Worm (Caenorhabditis elegans) whole organism, L4 larva: Measurements from ENCODE around the gene Y62H9A.8.

Source experiments
- F44E2.7 ChIP-seq: fragments of 200-800 bp; sonication (Bioruptor generic); IDR thresholded peaks from 2 replicates; pipeline ENCODE4 v2.1.2; 2022; ENCODE audit warnings: missing genetic modification characterization, missing compliant biosample characterization
- ZK337.2 ChIP-seq: fragments of 200-800 bp; sonication (Bioruptor generic); IDR thresholded peaks from 2 replicates; pipeline ENCODE4 v1.3.6; 2022; ENCODE audit warnings: missing genetic modification reagents, missing genetic modification characterization, missing compliant biosample characterization
- ZK546.5 ChIP-seq, 2 experiments: sonication (generic microtip); optimal IDR thresholded peaks; 2 replicates each; lab custom pipeline; 2017; ENCODE audit warnings: missing biosample characterization in 2 of 2, missing genetic modification characterization in 2 of 2
- aly-2 ChIP-seq: sonication (generic microtip); optimal IDR thresholded peaks from 2 replicates; lab custom pipeline; 2018; ENCODE audit warnings: missing biosample characterization, missing genetic modification characterization
- ceh-32 ChIP-seq: sonication (generic microtip); optimal IDR thresholded peaks from 2 replicates; lab custom pipeline; 2016; ENCODE audit warnings: mild to moderate bottlenecking, missing genetic modification characterization, missing compliant biosample characterization; ENCODE audit not compliant: poor library complexity
- daf-19 ChIP-seq: fragments of 200-800 bp; sonication (Bioruptor generic); conservative IDR thresholded peaks from 2 replicates; pipeline ENCODE4 v1.3.6; 2022; ENCODE audit warnings: missing genetic modification characterization, missing compliant biosample characterization
- dmd-6 ChIP-seq: fragments of 200-800 bp; sonication (Bioruptor generic); IDR thresholded peaks from 2 replicates; pipeline ENCODE4 v1.3.6; 2022; ENCODE audit warnings: missing genetic modification reagents, missing genetic modification characterization, missing compliant biosample characterization
- egl-43 ChIP-seq: fragments of 200-800 bp; sonication (Bioruptor generic); IDR thresholded peaks from 2 replicates; pipeline ENCODE4 v1.3.6; 2022; ENCODE audit warnings: missing genetic modification reagents, missing genetic modification characterization, missing compliant biosample characterization
- lin-15B ChIP-seq: fragments of 150-350 bp; sonication (generic microtip); optimal IDR thresholded peaks from 3 replicates; lab custom pipeline; 2014; ENCODE audit warnings: missing biosample characterization, missing genetic modification characterization
- nhr-25 ChIP-seq: sonication (generic microtip); optimal IDR thresholded peaks from 2 replicates; lab custom pipeline; 2017; ENCODE audit warnings: missing genetic modification characterization, mild to moderate bottlenecking, missing compliant biosample characterization, antibody characterized with exemption, moderate library complexity, borderline replicate concordance; ENCODE audit not compliant: insufficient read depth
- nhr-77 ChIP-seq: fragments of 150-350 bp; optimal IDR thresholded peaks from 2 replicates; lab custom pipeline; 2014; ENCODE audit warnings: missing biosample characterization, missing genetic modification characterization
- snpc-4 ChIP-seq: fragments of 150-350 bp; optimal IDR thresholded peaks from 2 replicates; lab custom pipeline; 2014; ENCODE audit warnings: missing biosample characterization, missing genetic modification characterization
- unc-39 ChIP-seq: sonication (generic microtip); optimal IDR thresholded peaks from 2 replicates; lab custom pipeline; 2017; ENCODE audit warnings: missing biosample characterization, missing genetic modification characterization

ce11 chrX:11908226-11908625 is 16.0 kb upstream of the Y62H9A.8 start:
- TF ChIP-seq egl-43 (GFP tag; lab: Robert Waterston, UW) (no peak), lin-15B (tag; lab: Kevin White, UChicago) (no peak), unc-39 (tag; lab: Kevin White, UChicago) (no peak), snpc-4 (tag; lab: Kevin White, UChicago) (no peak), aly-2 (tag; lab: Kevin White, UChicago) (no peak), ZK546.5 (tag; optimal IDR thresholded peaks at IDR 0.05; lab: Kevin White, UChicago) (no peak), ceh-32 (tag; lab: Kevin White, UChicago) (no peak), ZK337.2 (no peak), dmd-6 (GFP tag; lab: Robert Waterston, UW) (no peak), F44E2.7 (no peak), nhr-25 (tag; lab: Kevin White, UChicago) (no peak), nhr-77 (tag; lab: Kevin White, UChicago) (no peak), daf-19 (GFP tag; lab: Robert Waterston, UW) (no peak)
